Worm (Caenorhabditis elegans) whole organism, L4 larva: ENCODE measurements around the gene R07H5.11.

ENCODE experiments used
- ceh-28 ChIP-seq: fragments of 150-350 bp; optimal IDR thresholded peaks from 2 replicates; lab custom pipeline; 2014; ENCODE audit warnings: missing biosample characterization, missing genetic modification reagents, missing genetic modification characterization
- mdl-1 ChIP-seq, 2 experiments: fragments of 150-350 bp in 1 of 2; sonication (generic microtip) in 1 of 2; optimal IDR thresholded peaks; 2 replicates each; lab custom pipeline; 2014 to 2017; ENCODE audit warnings: missing biosample characterization in 2 of 2, missing genetic modification characterization in 2 of 2
- mdt-29 ChIP-seq: fragments of 200-800 bp; sonication (Bioruptor generic); IDR thresholded peaks from 2 replicates; pipeline ENCODE4 v1.3.6; 2022; ENCODE audit warnings: missing genetic modification reagents, missing genetic modification characterization, missing compliant biosample characterization
- nhr-237 ChIP-seq: sonication (generic microtip); optimal IDR thresholded peaks from 2 replicates; lab custom pipeline; 2017; ENCODE audit warnings: missing biosample characterization, missing genetic modification characterization
- nhr-77 ChIP-seq: fragments of 150-350 bp; optimal IDR thresholded peaks from 2 replicates; lab custom pipeline; 2014; ENCODE audit warnings: missing biosample characterization, missing genetic modification characterization

- TF ChIP-seq mdt-29 (GFP tag; lab: Robert Waterston, UW) (no peak), ceh-28 (tag; lab: Kevin White, UChicago) (no peak), nhr-77 (tag; lab: Kevin White, UChicago) (no peak), nhr-237 (no peak), mdl-1 (tag; optimal IDR thresholded peaks at IDR 0.05; lab: Kevin White, UChicago) (no peak)
These were observed 22.6 kb downstream of the R07H5.11 start, which contains the start of gene col-125 for ce11 chrIV:11225206-11225605.
